Fruit fly (Drosophila melanogaster) whole organism, embryonic: ENCODE results near the gene Mst85C.

Source experiments
- Aef1 ChIP-seq: fragments of 200-800 bp; sonication (Bioruptor generic); IDR thresholded peaks from 3 replicates; pipeline ENCODE4 v1.3.6; 2022; ENCODE audit warnings: missing biosample characterization, missing genetic modification characterization
- CG10959 ChIP-seq: fragments of 200-800 bp; sonication (Bioruptor generic); IDR thresholded peaks from 2 replicates; pipeline ENCODE4 v1.3.6; 2022; ENCODE audit warnings: missing biosample characterization, missing genetic modification characterization
- CG11456 ChIP-seq: fragments of 200-800 bp; sonication (Bioruptor generic); IDR thresholded peaks from 3 replicates; pipeline ENCODE4 v1.3.6; 2022; ENCODE audit warnings: missing biosample characterization, missing genetic modification characterization
- CG13123 ChIP-seq: fragments of 200-800 bp; sonication (Bioruptor generic); optimal IDR thresholded peaks from 2 replicates; lab custom pipeline; 2016; ENCODE audit warnings: missing biosample characterization, missing genetic modification characterization
- CG13624 ChIP-seq: fragments of 200-800 bp; sonication (Bioruptor generic); optimal IDR thresholded peaks from 2 replicates; lab custom pipeline; 2016; ENCODE audit warnings: missing biosample characterization, missing genetic modification characterization
- CG1602 ChIP-seq: fragments of 200-800 bp; sonication (Bioruptor generic); optimal IDR thresholded peaks from 3 replicates; lab custom pipeline; 2016; ENCODE audit warnings: missing biosample characterization, missing genetic modification characterization
- CG17829 ChIP-seq: fragments of 200-800 bp; optimal IDR thresholded peaks from 2 replicates; lab custom pipeline; 2019; ENCODE audit warnings: missing biosample characterization, mild to moderate bottlenecking, missing genetic modification characterization, moderate library complexity
- CG2202 ChIP-seq: fragments of 200-800 bp; sonication (Bioruptor generic); optimal IDR thresholded peaks from 2 replicates; lab custom pipeline; 2018; ENCODE audit warnings: missing biosample characterization, mild to moderate bottlenecking, missing genetic modification characterization
- CG30403 ChIP-seq: fragments of 200-800 bp; sonication (Bioruptor generic); optimal IDR thresholded peaks from 3 replicates; lab custom pipeline; 2016; ENCODE audit warnings: missing biosample characterization, missing genetic modification characterization
- CG31224 ChIP-seq: fragments of 200-800 bp; sonication (Bioruptor generic); IDR thresholded peaks from 2 replicates; pipeline ENCODE4 v1.3.6; 2022; ENCODE audit warnings: missing biosample characterization, missing genetic modification characterization
- CG32772 ChIP-seq: fragments of 200-800 bp; sonication (Bioruptor generic); IDR thresholded peaks from 2 replicates; pipeline ENCODE4 v1.3.6; 2022; ENCODE audit warnings: missing biosample characterization, missing genetic modification characterization
- CG4328 ChIP-seq: fragments of 200-800 bp; sonication (Bioruptor generic); optimal IDR thresholded peaks from 3 replicates; lab custom pipeline; 2017; ENCODE audit warnings: missing biosample characterization, missing genetic modification reagents, missing genetic modification characterization
- CG4730 ChIP-seq: fragments of 200-800 bp; sonication (Bioruptor generic); IDR thresholded peaks from 2 replicates; pipeline ENCODE4 v1.3.6; 2022; ENCODE audit warnings: missing biosample characterization, missing genetic modification characterization
- CG6175 ChIP-seq: fragments of 200-800 bp; sonication (Bioruptor generic); IDR thresholded peaks from 3 replicates; pipeline ENCODE4 v1.3.6; 2022; ENCODE audit warnings: missing biosample characterization, missing genetic modification characterization
- CG7786 ChIP-seq: fragments of 200-800 bp; sonication (Bioruptor generic); optimal IDR thresholded peaks from 2 replicates; lab custom pipeline; 2016; ENCODE audit warnings: missing biosample characterization, missing genetic modification characterization
- CG8359 ChIP-seq: fragments of 200-800 bp; sonication (Bioruptor generic); optimal IDR thresholded peaks from 2 replicates; lab custom pipeline; 2017; ENCODE audit warnings: missing biosample characterization, mild to moderate bottlenecking, missing genetic modification characterization, borderline replicate concordance
- CG9727 ChIP-seq: fragments of 200-800 bp; sonication (Bioruptor generic); optimal IDR thresholded peaks from 3 replicates; lab custom pipeline; 2017; ENCODE audit warnings: missing biosample characterization, mild to moderate bottlenecking, missing genetic modification characterization
- CG9797 ChIP-seq: fragments of 200-800 bp; sonication (Bioruptor generic); optimal IDR thresholded peaks from 3 replicates; lab custom pipeline; 2018; ENCODE audit warnings: missing biosample characterization, mild to moderate bottlenecking, missing genetic modification characterization
- D ChIP-seq, 2 experiments: fragments of 200-800 bp in 1 of 2; fragments of >200 bp in 1 of 2; sonication (Bioruptor generic) in 1 of 2; optimal IDR thresholded peaks; 2 replicates in 1 of 2; 3 replicates in 1 of 2; lab custom pipeline; 2017; ENCODE audit warnings: mild to moderate bottlenecking in 1 of 2, missing biosample characterization in 1 of 2, missing genetic modification characterization in 1 of 2, missing genetic modification reagents in 1 of 2
- D19A ChIP-seq: fragments of 200-800 bp; optimal IDR thresholded peaks from 3 replicates; lab custom pipeline; 2019; ENCODE audit warnings: missing biosample characterization, mild to moderate bottlenecking, missing genetic modification characterization, moderate library complexity
- Hr3 ChIP-seq: fragments of 200-800 bp; sonication (Bioruptor generic); optimal IDR thresholded peaks from 3 replicates; lab custom pipeline; 2016; ENCODE audit warnings: missing biosample characterization, missing genetic modification characterization
- Kr ChIP-seq: fragments of 200-800 bp; sonication (Bioruptor generic); optimal IDR thresholded peaks from 2 replicates; lab custom pipeline; 2017; ENCODE audit warnings: missing biosample characterization, mild to moderate bottlenecking, missing genetic modification characterization
- MESR4 ChIP-seq: fragments of 200-800 bp; sonication (Bioruptor generic); optimal IDR thresholded peaks from 2 replicates; lab custom pipeline; 2018; ENCODE audit warnings: missing biosample characterization, mild to moderate bottlenecking, missing genetic modification characterization, moderate library complexity
- Myb ChIP-seq: fragments of 200-800 bp; sonication (Bioruptor generic); optimal IDR thresholded peaks from 2 replicates; lab custom pipeline; 2016; ENCODE audit warnings: missing biosample characterization, missing genetic modification characterization
- NFAT ChIP-seq: fragments of 200-800 bp; sonication (Bioruptor generic); IDR thresholded peaks from 2 replicates; pipeline ENCODE4 v1.3.6; 2022; ENCODE audit warnings: missing biosample characterization, missing genetic modification characterization
- Usf ChIP-seq: fragments of 200-800 bp; sonication (Bioruptor generic); optimal IDR thresholded peaks from 2 replicates; lab custom pipeline; 2017; ENCODE audit warnings: missing genotype, missing biosample characterization, missing genetic modification characterization
- abd-A ChIP-seq: fragments of 200-800 bp; sonication (Bioruptor generic); optimal IDR thresholded peaks from 3 replicates; lab custom pipeline; 2019; ENCODE audit warnings: missing biosample characterization, mild to moderate bottlenecking, missing genetic modification characterization, moderate library complexity
- amos ChIP-seq: fragments of 200-800 bp; sonication (Bioruptor generic); IDR thresholded peaks from 2 replicates; pipeline ENCODE4 v1.3.6; 2022; ENCODE audit warnings: missing biosample characterization, missing genetic modification characterization; ENCODE audit not compliant: partially characterized antibody
- btn ChIP-seq: fragments of 200-800 bp; sonication (Bioruptor generic); optimal IDR thresholded peaks from 2 replicates; lab custom pipeline; 2016; ENCODE audit warnings: missing biosample characterization, missing genetic modification characterization
- cad ChIP-seq: fragments of >200 bp; optimal IDR thresholded peaks from 2 replicates; lab custom pipeline; 2017; ENCODE audit warnings: missing biosample characterization, missing genetic modification characterization
- cas ChIP-seq: fragments of 200-800 bp; sonication (Bioruptor generic); IDR thresholded peaks from 2 replicates; pipeline ENCODE4 v1.3.6; 2022; ENCODE audit warnings: missing biosample characterization, missing genetic modification characterization
- chinmo ChIP-seq: fragments of 200-800 bp; sonication (Bioruptor generic); IDR thresholded peaks from 4 replicates; pipeline ENCODE4 v1.3.6; 2022; ENCODE audit warnings: missing biosample characterization, missing genetic modification characterization; ENCODE audit not compliant: partially characterized antibody
- corto ChIP-seq: fragments of 200-800 bp; sonication (Bioruptor generic); optimal IDR thresholded peaks from 2 replicates; lab custom pipeline; 2016; ENCODE audit warnings: missing biosample characterization, mild to moderate bottlenecking, missing genetic modification characterization, moderate library complexity
- croc ChIP-seq: fragments of 200-800 bp; sonication (Bioruptor generic); conservative IDR thresholded peaks from 3 replicates; pipeline ENCODE4 v1.3.6; 2022; ENCODE audit warnings: missing biosample characterization, missing genetic modification characterization
- dimm ChIP-seq: fragments of 200-800 bp; sonication (Bioruptor generic); IDR thresholded peaks from 2 replicates; pipeline ENCODE4 v1.3.6; 2022; ENCODE audit warnings: missing biosample characterization, missing genetic modification characterization
- dmrt11E ChIP-seq: fragments of 200-800 bp; sonication (Bioruptor generic); optimal IDR thresholded peaks from 3 replicates; lab custom pipeline; 2018; ENCODE audit warnings: missing biosample characterization, mild to moderate bottlenecking, missing genetic modification characterization, moderate library complexity
- en ChIP-seq: fragments of 200-800 bp; sonication (Bioruptor generic); optimal IDR thresholded peaks from 2 replicates; lab custom pipeline; 2016; ENCODE audit warnings: missing biosample characterization, missing genetic modification characterization
- kay ChIP-seq: fragments of 200-800 bp; sonication (Bioruptor generic); optimal IDR thresholded peaks from 2 replicates; lab custom pipeline; 2016; ENCODE audit warnings: missing biosample characterization, missing genetic modification characterization
- knrl ChIP-seq: fragments of 200-800 bp; sonication (Bioruptor generic); IDR thresholded peaks from 3 replicates; pipeline ENCODE4 v1.3.6; 2022; ENCODE audit warnings: missing biosample characterization, missing genetic modification characterization; ENCODE audit not compliant: partially characterized antibody
- nau ChIP-seq: fragments of 200-800 bp; sonication (Bioruptor generic); optimal IDR thresholded peaks from 3 replicates; lab custom pipeline; 2017; ENCODE audit warnings: missing biosample characterization, mild to moderate bottlenecking, missing genetic modification characterization, missing genetic modification reagents
- oc ChIP-seq: fragments of 200-800 bp; sonication (Bioruptor generic); optimal IDR thresholded peaks from 2 replicates; lab custom pipeline; 2018; ENCODE audit warnings: missing biosample characterization, mild to moderate bottlenecking, missing genetic modification characterization, moderate library complexity
- pfk ChIP-seq: fragments of 200-800 bp; sonication (Bioruptor generic); optimal IDR thresholded peaks from 2 replicates; lab custom pipeline; 2018; ENCODE audit warnings: missing biosample characterization, mild to moderate bottlenecking, missing genetic modification characterization, moderate library complexity
- scrt ChIP-seq: fragments of 200-800 bp; sonication (Bioruptor generic); optimal IDR thresholded peaks from 2 replicates; lab custom pipeline; 2018; ENCODE audit warnings: missing biosample characterization, mild to moderate bottlenecking, missing genetic modification characterization, moderate library complexity
- seq ChIP-seq: fragments of 200-800 bp; sonication (Bioruptor generic); IDR thresholded peaks from 2 replicates; pipeline ENCODE4 v1.3.6; 2022; ENCODE audit warnings: missing biosample characterization, missing genetic modification characterization
- sim ChIP-seq: fragments of 200-800 bp; sonication (Bioruptor generic); IDR thresholded peaks from 2 replicates; pipeline ENCODE4 v1.3.6; 2022; ENCODE audit warnings: missing biosample characterization, missing genetic modification characterization
- ssp ChIP-seq: fragments of 200-800 bp; sonication (Bioruptor generic); IDR thresholded peaks from 2 replicates; pipeline ENCODE4 v1.3.6; 2022; ENCODE audit warnings: missing biosample characterization, missing genetic modification characterization
- trem ChIP-seq: fragments of 200-800 bp; optimal IDR thresholded peaks from 3 replicates; lab custom pipeline; 2019; ENCODE audit warnings: missing biosample characterization, mild to moderate bottlenecking, missing genetic modification characterization, moderate library complexity
- tup ChIP-seq: fragments of 200-800 bp; sonication (Bioruptor generic); optimal IDR thresholded peaks from 2 replicates; lab custom pipeline; 2016; ENCODE audit warnings: missing biosample characterization, mild to moderate bottlenecking, missing genetic modification characterization, moderate library complexity
- zen ChIP-seq: fragments of 200-800 bp; sonication (Bioruptor generic); optimal IDR thresholded peaks from 3 replicates; lab custom pipeline; 2018; ENCODE audit warnings: missing biosample characterization, mild to moderate bottlenecking, missing genetic modification characterization, moderate library complexity

Mst85C gene

dm6 chr3R:9047561-9048465, 632 bp upstream of the Mst85C start, which contains the start of gene Rel:
Gene Rel (minus strand): TSS chr3R:9047977.
- TF ChIP-seq Usf (GFP tag; lab: Kevin White, UChicago), result peak; percentile 57
- TF ChIP-seq dimm (GFP tag; lab: Robert Waterston, UW), result no peak
- no peak for TF ChIP-seq en
- TF ChIP-seq CG13123 (GFP tag; lab: Kevin White, UChicago), result peak; percentile 4
- peak; percentile 37 for TF ChIP-seq btn (GFP tag; lab: Kevin White, UChicago)
- no peak for TF ChIP-seq CG6175 (GFP tag; lab: Robert Waterston, UW)
- TF ChIP-seq MESR4 (GFP tag; lab: Kevin White, UChicago), result peak; percentile 27
- no peak for TF ChIP-seq CG11456 (GFP tag; lab: Robert Waterston, UW)
- peak; percentile 77 for TF ChIP-seq trem (tag; lab: Kevin White, UChicago)
- peak; percentile 81 for TF ChIP-seq CG9727 (GFP tag; lab: Kevin White, UChicago)
- TF ChIP-seq CG4328 (GFP tag; lab: Kevin White, UChicago), result peak; percentile 68
- peak; percentile 82 for TF ChIP-seq kay (GFP tag; lab: Kevin White, UChicago)
- no peak for TF ChIP-seq tup (GFP tag; lab: Kevin White, UChicago)
- no peak for TF ChIP-seq CG32772 (GFP tag; lab: Robert Waterston, UW)
- TF ChIP-seq NFAT (GFP tag; lab: Robert Waterston, UW), result no peak
- no peak for TF ChIP-seq CG31224 (GFP tag; lab: Robert Waterston, UW)
- no peak for TF ChIP-seq CG8359 (GFP tag; lab: Kevin White, UChicago)
- TF ChIP-seq Hr3, result peak; percentile 75
- TF ChIP-seq chinmo, result no peak
- TF ChIP-seq CG9797 (GFP tag; lab: Kevin White, UChicago), result peak; percentile 6
- TF ChIP-seq CG2202 (tag; lab: Kevin White, UChicago), result peak; percentile 2
- no peak for TF ChIP-seq sim (GFP tag; lab: Robert Waterston, UW)
- TF ChIP-seq pfk (GFP tag; lab: Kevin White, UChicago), result peak; percentile 69
- peak; percentile 73 for TF ChIP-seq D19A (tag; lab: Kevin White, UChicago)
- TF ChIP-seq Kr (GFP tag; lab: Kevin White, UChicago), result no peak
- no peak for TF ChIP-seq CG10959 (GFP tag; lab: Robert Waterston, UW)
- TF ChIP-seq zen, result peak; percentile 59
- TF ChIP-seq cas (GFP tag; lab: Robert Waterston, UW), result no peak
- TF ChIP-seq corto, result peak; percentile 39
- TF ChIP-seq CG13624 (GFP tag; lab: Kevin White, UChicago), result peak; percentile 81
- peak; percentile 62 for TF ChIP-seq CG30403 (GFP tag; lab: Kevin White, UChicago)
- peak; percentile 54 for TF ChIP-seq CG1602
- peak; percentile 48; the same call in 1 of the 3 replicates for TF ChIP-seq croc (GFP tag; lab: Robert Waterston, UW)
- TF ChIP-seq Myb (GFP tag; lab: Kevin White, UChicago), result peak; percentile 73
- no peak for TF ChIP-seq D (optimal IDR thresholded peaks at IDR 0.05; lab: Kevin White, UChicago)
- peak; percentile 70 for TF ChIP-seq D (GFP tag; optimal IDR thresholded peaks at IDR 0.05; lab: Kevin White, UChicago)
- no peak for TF ChIP-seq CG4730 (GFP tag; lab: Robert Waterston, UW)
- TF ChIP-seq amos (GFP tag; lab: Robert Waterston, UW), result no peak
- TF ChIP-seq CG7786 (GFP tag; lab: Kevin White, UChicago), result no peak
- TF ChIP-seq CG17829 (tag; lab: Kevin White, UChicago), result peak; percentile 86
- TF ChIP-seq nau (GFP tag; lab: Kevin White, UChicago), result no peak
- peak; percentile 83 for TF ChIP-seq abd-A (tag; lab: Kevin White, UChicago)
- no peak for TF ChIP-seq cad (GFP tag; lab: Kevin White, UChicago)
- TF ChIP-seq knrl (GFP tag; lab: Robert Waterston, UW), result no peak
- TF ChIP-seq dmrt11E (tag; lab: Kevin White, UChicago), result peak; percentile 82
- TF ChIP-seq scrt (GFP tag; lab: Kevin White, UChicago), result peak; percentile 45
- TF ChIP-seq seq (GFP tag; lab: Robert Waterston, UW), result no peak
- TF ChIP-seq ssp (GFP tag; lab: Robert Waterston, UW), result no peak
- TF ChIP-seq Aef1 (GFP tag; lab: Robert Waterston, UW), result no peak
- TF ChIP-seq oc, result peak; percentile 45
